Fruit fly (Drosophila melanogaster) whole organism, embryonic: ENCODE data around the gene mthl1.

Experiments
- CG10431 ChIP-seq: fragments of 200-800 bp; sonication (Bioruptor generic); optimal IDR thresholded peaks from 3 replicates; lab custom pipeline; 2018; ENCODE audit warnings: missing biosample characterization, mild to moderate bottlenecking, missing genetic modification characterization
- CG10462 ChIP-seq: fragments of 200-800 bp; sonication (Bioruptor generic); optimal IDR thresholded peaks from 2 replicates; lab custom pipeline; 2016; ENCODE audit warnings: missing biosample characterization, missing genetic modification characterization
- CG11723 ChIP-seq: fragments of 200-800 bp; sonication (Bioruptor generic); optimal IDR thresholded peaks from 2 replicates; lab custom pipeline; 2017; ENCODE audit warnings: missing biosample characterization, mild to moderate bottlenecking, missing genetic modification characterization
- CG12769 ChIP-seq: fragments of 200-800 bp; sonication (Bioruptor generic); optimal IDR thresholded peaks from 2 replicates; lab custom pipeline; 2019; ENCODE audit warnings: missing biosample characterization, mild to moderate bottlenecking, missing genetic modification characterization, moderate library complexity
- CG13894 ChIP-seq: fragments of 200-800 bp; sonication (Bioruptor generic); optimal IDR thresholded peaks from 3 replicates; lab custom pipeline; 2018; ENCODE audit warnings: missing biosample characterization, mild to moderate bottlenecking, missing genetic modification characterization, moderate library complexity
- CG16779 ChIP-seq: fragments of 200-800 bp; sonication (Bioruptor generic); IDR thresholded peaks from 2 replicates; pipeline ENCODE4 v1.3.6; 2022; ENCODE audit warnings: missing biosample characterization, missing genetic modification characterization
- CG1832 ChIP-seq: fragments of 200-800 bp; sonication (Bioruptor generic); optimal IDR thresholded peaks from 2 replicates; lab custom pipeline; 2017; ENCODE audit warnings: missing biosample characterization, mild to moderate bottlenecking, missing genetic modification characterization, inconsistent platforms
- CG32772 ChIP-seq: fragments of 200-800 bp; sonication (Bioruptor generic); IDR thresholded peaks from 2 replicates; pipeline ENCODE4 v1.3.6; 2022; ENCODE audit warnings: missing biosample characterization, missing genetic modification characterization
- CG34224 ChIP-seq: fragments of 200-800 bp; sonication (Bioruptor generic); IDR thresholded peaks from 3 replicates; pipeline ENCODE4 v1.3.6; 2022; ENCODE audit warnings: missing biosample characterization, missing genetic modification characterization; ENCODE audit not compliant: partially characterized antibody
- CG34422 ChIP-seq: fragments of 200-800 bp; sonication (Bioruptor generic); IDR thresholded peaks from 3 replicates; pipeline ENCODE4 v1.3.6; 2022; ENCODE audit warnings: missing biosample characterization, missing genetic modification characterization
- CG3847 ChIP-seq: fragments of 200-800 bp; sonication (Bioruptor generic); IDR thresholded peaks from 2 replicates; pipeline ENCODE4 v1.3.6; 2022; ENCODE audit warnings: missing biosample characterization, missing genetic modification characterization
- CG7271 ChIP-seq: fragments of 200-800 bp; sonication (Bioruptor generic); optimal IDR thresholded peaks from 2 replicates; lab custom pipeline; 2018; ENCODE audit warnings: missing biosample characterization, mild to moderate bottlenecking, missing genetic modification characterization, moderate library complexity
- D19A ChIP-seq: fragments of 200-800 bp; optimal IDR thresholded peaks from 3 replicates; lab custom pipeline; 2019; ENCODE audit warnings: missing biosample characterization, mild to moderate bottlenecking, missing genetic modification characterization, moderate library complexity
- Drgx ChIP-seq: fragments of 200-800 bp; sonication (Bioruptor generic); IDR thresholded peaks from 2 replicates; pipeline ENCODE4 v1.3.6; 2022; ENCODE audit warnings: missing biosample characterization, missing genetic modification characterization
- Gsc ChIP-seq: fragments of 200-800 bp; sonication (Bioruptor generic); IDR thresholded peaks from 2 replicates; pipeline ENCODE4 v1.3.6; 2022; ENCODE audit warnings: missing biosample characterization, missing genetic modification characterization
- HmgD ChIP-seq: fragments of 200-800 bp; sonication (Bioruptor generic); optimal IDR thresholded peaks from 3 replicates; lab custom pipeline; 2016; ENCODE audit warnings: missing biosample characterization, missing genetic modification characterization
- MESR4 ChIP-seq: fragments of 200-800 bp; sonication (Bioruptor generic); optimal IDR thresholded peaks from 2 replicates; lab custom pipeline; 2018; ENCODE audit warnings: missing biosample characterization, mild to moderate bottlenecking, missing genetic modification characterization, moderate library complexity
- Pdp1 ChIP-seq, 2 experiments: fragments of 200-800 bp; sonication (Bioruptor generic); optimal IDR thresholded peaks; 3 replicates each; lab custom pipeline; 2016; ENCODE audit warnings: missing biosample characterization in 2 of 2, missing genetic modification characterization in 2 of 2, mild to moderate bottlenecking in 1 of 2, moderate library complexity in 1 of 2
- Rfx ChIP-seq: fragments of 200-800 bp; sonication (Bioruptor generic); IDR thresholded peaks from 2 replicates; pipeline ENCODE4 v1.3.6; 2022; ENCODE audit warnings: missing biosample characterization, missing genetic modification characterization
- Taf1 ChIP-seq: fragments of 200-800 bp; sonication (Bioruptor generic); IDR thresholded peaks from 2 replicates; pipeline ENCODE4 v1.3.6; 2022; ENCODE audit warnings: missing biosample characterization, missing genetic modification characterization
- Trl ChIP-seq, 3 experiments: fragments of >200 bp in 2 of 3; fragments of 200-800 bp in 1 of 3; sonication (Bioruptor generic) in 1 of 3; optimal IDR thresholded peaks; 2 replicates in 1 of 3; 3 replicates in 2 of 3; lab custom pipeline; 2016 to 2017; ENCODE audit warnings: missing biosample characterization in 1 of 3, missing genetic modification characterization in 1 of 3
- aop ChIP-seq: fragments of 200-800 bp; sonication (Bioruptor generic); IDR thresholded peaks from 2 replicates; pipeline ENCODE4 v1.3.6; 2022; ENCODE audit warnings: missing biosample characterization, missing genetic modification characterization
- bsh ChIP-seq, 2 experiments: fragments of 200-800 bp; sonication (Bioruptor generic); optimal IDR thresholded peaks; 2 replicates each; lab custom pipeline; 2017 to 2018; ENCODE audit warnings: mild to moderate bottlenecking in 2 of 2, missing biosample characterization in 2 of 2, missing genetic modification characterization in 2 of 2, moderate library complexity in 1 of 2
- btn ChIP-seq: fragments of 200-800 bp; sonication (Bioruptor generic); optimal IDR thresholded peaks from 2 replicates; lab custom pipeline; 2016; ENCODE audit warnings: missing biosample characterization, missing genetic modification characterization
- cg ChIP-seq: fragments of 200-800 bp; sonication (Bioruptor generic); optimal IDR thresholded peaks from 3 replicates; lab custom pipeline; 2019; ENCODE audit warnings: missing biosample characterization, mild to moderate bottlenecking, missing genetic modification characterization, moderate library complexity
- chinmo ChIP-seq: fragments of 200-800 bp; sonication (Bioruptor generic); IDR thresholded peaks from 4 replicates; pipeline ENCODE4 v1.3.6; 2022; ENCODE audit warnings: missing biosample characterization, missing genetic modification characterization; ENCODE audit not compliant: partially characterized antibody
- corto ChIP-seq: fragments of 200-800 bp; sonication (Bioruptor generic); optimal IDR thresholded peaks from 2 replicates; lab custom pipeline; 2016; ENCODE audit warnings: missing biosample characterization, mild to moderate bottlenecking, missing genetic modification characterization, moderate library complexity
- dmrt11E ChIP-seq: fragments of 200-800 bp; sonication (Bioruptor generic); optimal IDR thresholded peaks from 3 replicates; lab custom pipeline; 2018; ENCODE audit warnings: missing biosample characterization, mild to moderate bottlenecking, missing genetic modification characterization, moderate library complexity
- grau ChIP-seq: fragments of 200-800 bp; optimal IDR thresholded peaks from 3 replicates; lab custom pipeline; 2019; ENCODE audit warnings: missing biosample characterization, mild to moderate bottlenecking, missing genetic modification characterization, moderate library complexity
- klu ChIP-seq: fragments of 200-800 bp; sonication (Bioruptor generic); IDR thresholded peaks from 2 replicates; pipeline ENCODE4 v1.3.6; 2022; ENCODE audit warnings: missing biosample characterization, missing genetic modification characterization
- lbe ChIP-seq: fragments of 200-800 bp; sonication (Bioruptor generic); optimal IDR thresholded peaks from 2 replicates; lab custom pipeline; 2016; ENCODE audit warnings: missing biosample characterization, mild to moderate bottlenecking, missing genetic modification characterization
- nom ChIP-seq: fragments of 200-800 bp; sonication (Bioruptor generic); optimal IDR thresholded peaks from 2 replicates; lab custom pipeline; 2017; ENCODE audit warnings: missing biosample characterization, missing genetic modification characterization, mild to moderate bottlenecking, moderate library complexity, missing genetic modification reagents
- odd ChIP-seq: fragments of 200-800 bp; sonication (Bioruptor generic); optimal IDR thresholded peaks from 2 replicates; lab custom pipeline; 2017; ENCODE audit warnings: missing biosample characterization, mild to moderate bottlenecking, missing genetic modification characterization
- ranshi ChIP-seq: fragments of 200-800 bp; sonication (Bioruptor generic); IDR thresholded peaks from 2 replicates; pipeline ENCODE4 v1.3.6; 2022; ENCODE audit warnings: missing biosample characterization, missing genetic modification characterization
- rib ChIP-seq: fragments of 200-800 bp; sonication (Bioruptor generic); IDR thresholded peaks from 2 replicates; pipeline ENCODE4 v1.3.6; 2022; ENCODE audit warnings: missing biosample characterization, missing genetic modification characterization
- sob ChIP-seq: fragments of 200-800 bp; sonication (Bioruptor generic); IDR thresholded peaks from 2 replicates; pipeline ENCODE4 v1.3.6; 2022; ENCODE audit warnings: missing biosample characterization, missing genetic modification characterization
- sqz ChIP-seq: fragments of 200-800 bp; sonication (Bioruptor generic); optimal IDR thresholded peaks from 3 replicates; lab custom pipeline; 2018; ENCODE audit warnings: missing biosample characterization, mild to moderate bottlenecking, missing genetic modification characterization
- twi ChIP-seq: fragments of 200-800 bp; optimal IDR thresholded peaks from 2 replicates; lab custom pipeline; 2019; ENCODE audit warnings: missing biosample characterization, mild to moderate bottlenecking, missing genetic modification characterization, moderate library complexity
- zen2 ChIP-seq: fragments of 200-800 bp; sonication (Bioruptor generic); IDR thresholded peaks from 3 replicates; pipeline ENCODE4 v1.3.6; 2022; ENCODE audit warnings: missing biosample characterization, missing genetic modification characterization; ENCODE audit not compliant: partially characterized antibody
- zf30C ChIP-seq: fragments of 200-800 bp; sonication (Bioruptor generic); optimal IDR thresholded peaks from 3 replicates; lab custom pipeline; 2018; ENCODE audit warnings: missing biosample characterization, mild to moderate bottlenecking, missing genetic modification characterization

Gene mthl1

dm6 chrX:16598978-16599664, 41.6 kb upstream of the mthl1 start, which contains the start of the genes CG9784 and Nup153 (continued):
- TF ChIP-seq CG12769 (no peak), sob (no peak; the same call in 1 of the 2 replicates), MESR4 (GFP tag; lab: Kevin White, UChicago) (peak; percentile 92), Taf1 (GFP tag; lab: Robert Waterston, UW) (no peak), CG16779 (GFP tag; lab: Robert Waterston, UW) (no peak), CG10462 (GFP tag; lab: Kevin White, UChicago) (no peak), dmrt11E (no peak), D19A (no peak), CG7271 (tag; lab: Kevin White, UChicago) (no peak), CG3847 (GFP tag; lab: Robert Waterston, UW) (no peak), Gsc (GFP tag; lab: Robert Waterston, UW) (no peak), CG34224 (GFP tag; lab: Robert Waterston, UW) (peak; percentile 88), aop (GFP tag; lab: Robert Waterston, UW) (no peak), ranshi (GFP tag; lab: Robert Waterston, UW) (no peak), btn (no peak), klu (no peak), odd (GFP tag; lab: Kevin White, UChicago) (no peak), CG10431 (GFP tag; lab: Kevin White, UChicago) (no peak), twi (no peak)
- TF ChIP-seq, all 482 proteins: peak for 67

DNA sequence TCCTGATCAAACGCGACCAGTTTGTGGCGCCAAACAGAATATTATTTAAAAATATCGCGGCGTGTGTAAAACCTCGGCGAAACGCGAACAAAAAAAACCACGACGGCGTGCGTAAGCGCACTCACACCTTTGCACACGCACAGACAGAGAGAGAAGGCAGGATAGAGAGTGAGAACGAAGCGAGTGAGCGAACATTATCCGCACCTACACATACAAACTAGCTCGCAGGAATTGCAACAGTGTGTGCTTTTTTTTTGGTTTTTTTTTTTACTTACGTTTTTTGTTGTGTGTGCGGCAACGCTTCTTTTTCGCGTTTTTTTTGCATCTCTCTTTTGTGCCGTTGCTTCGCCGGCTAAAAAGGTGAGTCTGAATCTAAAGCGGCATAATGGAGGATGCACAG, 41.0 kb upstream of the mthl1 start:
- peak in 1 of 2 experiments; percentile 98 for TF ChIP-seq bsh (GFP tag; optimal IDR thresholded peaks at IDR 0.05; lab: Kevin White, UChicago)
- TF ChIP-seq nom (GFP tag; lab: Kevin White, UChicago): peak; percentile 100
- peak in 1 of 2 experiments; percentile 61 for TF ChIP-seq Pdp1 (GFP tag; optimal IDR thresholded peaks at IDR 0.05; lab: Kevin White, UChicago)
- no peak for TF ChIP-seq Rfx (GFP tag; lab: Robert Waterston, UW)
- peak; percentile 24; the same call in 1 of the 3 replicates for TF ChIP-seq zen2 (GFP tag; lab: Robert Waterston, UW)
- peak; percentile 86 for TF ChIP-seq Drgx (GFP tag; lab: Robert Waterston, UW)
- TF ChIP-seq CG34422 (GFP tag; lab: Robert Waterston, UW): peak; percentile 29; the same call in 1 of the 3 replicates
- peak; percentile 60 for TF ChIP-seq lbe (GFP tag; lab: Kevin White, UChicago)
- TF ChIP-seq chinmo (GFP tag; lab: Robert Waterston, UW): peak; percentile 68; the same call in 1 of the 4 replicates
- TF ChIP-seq CG1832: peak; percentile 55
- peak; percentile 74 for TF ChIP-seq cg (GFP tag; lab: Kevin White, UChicago)
- peak; percentile 67 for TF ChIP-seq corto (GFP tag; lab: Kevin White, UChicago)
- TF ChIP-seq HmgD (GFP tag; lab: Kevin White, UChicago): no peak
- TF ChIP-seq CG13894 (tag; lab: Kevin White, UChicago): no peak
- peak; percentile 90 for TF ChIP-seq sqz (GFP tag; lab: Kevin White, UChicago)
- no peak for TF ChIP-seq zf30C (GFP tag; lab: Kevin White, UChicago)
- peak; percentile 63 for TF ChIP-seq CG32772 (GFP tag; lab: Robert Waterston, UW)
- TF ChIP-seq Trl (optimal IDR thresholded peaks at IDR 0.05; lab: Kevin White, UChicago): peak; percentile 42 to 58
- TF ChIP-seq Trl (GFP tag; optimal IDR thresholded peaks at IDR 0.05; lab: Kevin White, UChicago): no peak
- peak; percentile 37; the same call in 1 of the 2 replicates for TF ChIP-seq rib (GFP tag; lab: Robert Waterston, UW)
- TF ChIP-seq CG11723 (GFP tag; lab: Kevin White, UChicago): no peak
- no peak for TF ChIP-seq grau (tag; lab: Kevin White, UChicago)
- TF ChIP-seq, all 482 proteins: peak for 15
